Fruit fly (Drosophila melanogaster) whole organism, embryonic: Measurements from ENCODE around the gene CG11698.

ENCODE experiments used
- CG11398 ChIP-seq: fragments of 200-800 bp; sonication (Bioruptor generic); optimal IDR thresholded peaks from 2 replicates; lab custom pipeline; 2016; ENCODE audit warnings: missing biosample characterization, missing genetic modification characterization
- CG12104 ChIP-seq: fragments of 200-800 bp; sonication (Bioruptor generic); optimal IDR thresholded peaks from 3 replicates; lab custom pipeline; 2016; ENCODE audit warnings: missing biosample characterization, missing genetic modification characterization
- CG12236 ChIP-seq: fragments of 200-800 bp; sonication (Bioruptor generic); optimal IDR thresholded peaks from 2 replicates; lab custom pipeline; 2016; ENCODE audit warnings: missing biosample characterization, missing genetic modification characterization
- CG12942 ChIP-seq: fragments of 200-800 bp; sonication (Bioruptor generic); optimal IDR thresholded peaks from 3 replicates; lab custom pipeline; 2016; ENCODE audit warnings: missing biosample characterization, missing genetic modification characterization
- CG13287 ChIP-seq: fragments of 200-800 bp; sonication (Bioruptor generic); IDR thresholded peaks from 2 replicates; pipeline ENCODE4 v1.3.6; 2022; ENCODE audit warnings: missing biosample characterization, missing genetic modification characterization; ENCODE audit not compliant: partially characterized antibody
- CG1529 ChIP-seq: fragments of 200-800 bp; sonication (Bioruptor generic); optimal IDR thresholded peaks from 3 replicates; lab custom pipeline; 2018; ENCODE audit warnings: missing biosample characterization, missing genetic modification characterization
- CG17186 ChIP-seq: fragments of 200-800 bp; sonication (Bioruptor generic); optimal IDR thresholded peaks from 3 replicates; lab custom pipeline; 2017; ENCODE audit warnings: missing biosample characterization, missing genetic modification reagents, missing genetic modification characterization
- CG17612 ChIP-seq: fragments of 200-800 bp; sonication (Bioruptor generic); IDR thresholded peaks from 2 replicates; pipeline ENCODE4 v1.3.6; 2022; ENCODE audit warnings: missing biosample characterization, missing genetic modification characterization
- CG17829 ChIP-seq: fragments of 200-800 bp; optimal IDR thresholded peaks from 2 replicates; lab custom pipeline; 2019; ENCODE audit warnings: missing biosample characterization, mild to moderate bottlenecking, missing genetic modification characterization, moderate library complexity
- CG18476 ChIP-seq: fragments of 200-800 bp; sonication (Bioruptor generic); optimal IDR thresholded peaks from 2 replicates; lab custom pipeline; 2016; ENCODE audit warnings: missing biosample characterization, mild to moderate bottlenecking, missing genetic modification characterization
- CG2129 ChIP-seq: fragments of 200-800 bp; sonication (Bioruptor generic); IDR thresholded peaks from 2 replicates; pipeline ENCODE4 v1.3.6; 2022; ENCODE audit warnings: missing biosample characterization, missing genetic modification characterization; ENCODE audit not compliant: partially characterized antibody
- CG2889 ChIP-seq: fragments of 200-800 bp; sonication (Bioruptor generic); IDR thresholded peaks from 3 replicates; pipeline ENCODE4 v1.3.6; 2022; ENCODE audit warnings: missing biosample characterization, missing genetic modification characterization
- CG31388 ChIP-seq: fragments of 200-800 bp; sonication (Bioruptor generic); optimal IDR thresholded peaks from 2 replicates; lab custom pipeline; 2016; ENCODE audit warnings: missing biosample characterization, missing genetic modification characterization
- CG32767 ChIP-seq: fragments of 200-800 bp; sonication (Bioruptor generic); IDR thresholded peaks from 2 replicates; pipeline ENCODE4 v1.3.6; 2022; ENCODE audit warnings: missing biosample characterization, missing genetic modification characterization
- CG42726 ChIP-seq: fragments of 200-800 bp; sonication (Bioruptor generic); IDR thresholded peaks from 2 replicates; pipeline ENCODE4 v1.3.6; 2022; ENCODE audit warnings: missing biosample characterization, missing genetic modification characterization; ENCODE audit not compliant: partially characterized antibody
- CG4730 ChIP-seq: fragments of 200-800 bp; sonication (Bioruptor generic); IDR thresholded peaks from 2 replicates; pipeline ENCODE4 v1.3.6; 2022; ENCODE audit warnings: missing biosample characterization, missing genetic modification characterization
- CG4820 ChIP-seq: fragments of 200-800 bp; sonication (Bioruptor generic); optimal IDR thresholded peaks from 3 replicates; lab custom pipeline; 2016; ENCODE audit warnings: missing biosample characterization, missing genetic modification characterization
- CG7357 ChIP-seq: fragments of 200-800 bp; sonication (Bioruptor generic); IDR thresholded peaks from 3 replicates; pipeline ENCODE4 v1.3.6; 2022; ENCODE audit warnings: missing biosample characterization, missing genetic modification characterization
- Camta ChIP-seq: fragments of 200-800 bp; sonication (Bioruptor generic); optimal IDR thresholded peaks from 2 replicates; lab custom pipeline; 2016; ENCODE audit warnings: missing biosample characterization, missing genetic modification characterization
- CoRest ChIP-seq: fragments of 200-800 bp; sonication (Bioruptor generic); optimal IDR thresholded peaks from 3 replicates; lab custom pipeline; 2018; ENCODE audit warnings: missing biosample characterization, mild to moderate bottlenecking, missing genetic modification characterization, moderate library complexity
- D19B ChIP-seq: fragments of 200-800 bp; sonication (Bioruptor generic); optimal IDR thresholded peaks from 2 replicates; lab custom pipeline; 2017; ENCODE audit warnings: missing biosample characterization, mild to moderate bottlenecking, missing genetic modification characterization
- Dad ChIP-seq: fragments of 200-800 bp; sonication (Bioruptor generic); optimal IDR thresholded peaks from 3 replicates; lab custom pipeline; 2016; ENCODE audit warnings: missing biosample characterization, missing genetic modification characterization
- Dip2 ChIP-seq: fragments of 200-800 bp; sonication (Bioruptor generic); IDR thresholded peaks from 2 replicates; pipeline ENCODE4 v1.3.6; 2022; ENCODE audit warnings: missing biosample characterization, missing genetic modification characterization
- Dll ChIP-seq: fragments of 200-800 bp; sonication (Bioruptor generic); IDR thresholded peaks from 4 replicates; pipeline ENCODE4 v1.3.6; 2022; ENCODE audit warnings: missing biosample characterization, missing genetic modification characterization; ENCODE audit not compliant: partially characterized antibody
- Ets65A ChIP-seq: fragments of 200-800 bp; sonication (Bioruptor generic); peaks from one replicate; lab custom pipeline; 2016; ENCODE audit warnings: missing biosample characterization, missing genetic modification characterization
- Gsc ChIP-seq: fragments of 200-800 bp; sonication (Bioruptor generic); IDR thresholded peaks from 2 replicates; pipeline ENCODE4 v1.3.6; 2022; ENCODE audit warnings: missing biosample characterization, missing genetic modification characterization
- HLH54F ChIP-seq: fragments of 200-800 bp; sonication (Bioruptor generic); optimal IDR thresholded peaks from 3 replicates; lab custom pipeline; 2016; ENCODE audit warnings: missing biosample characterization, missing genetic modification characterization
- Hand ChIP-seq: fragments of 200-800 bp; sonication (Bioruptor generic); optimal IDR thresholded peaks from 2 replicates; lab custom pipeline; 2017; ENCODE audit warnings: mild to moderate bottlenecking, missing biosample characterization, missing genetic modification reagents, missing genetic modification characterization
- MBD-R2 ChIP-seq: fragments of 200-800 bp; sonication (Bioruptor generic); IDR thresholded peaks from 2 replicates; pipeline ENCODE4 v1.3.6; 2022; ENCODE audit warnings: missing biosample characterization, missing genetic modification characterization
- Med ChIP-seq: fragments of 200-800 bp; sonication (Bioruptor generic); peaks from one replicate; lab custom pipeline; 2016; ENCODE audit warnings: missing biosample characterization, missing genetic modification characterization, mild to moderate bottlenecking, inconsistent platforms, moderate library complexity
- Pdp1 ChIP-seq, 2 experiments: fragments of 200-800 bp; sonication (Bioruptor generic); optimal IDR thresholded peaks; 3 replicates each; lab custom pipeline; 2016; ENCODE audit warnings: missing biosample characterization in 2 of 2, missing genetic modification characterization in 2 of 2, mild to moderate bottlenecking in 1 of 2, moderate library complexity in 1 of 2
- Sox102F ChIP-seq: fragments of 200-800 bp; sonication (Bioruptor generic); optimal IDR thresholded peaks from 2 replicates; lab custom pipeline; 2018; ENCODE audit warnings: missing biosample characterization, mild to moderate bottlenecking, missing genetic modification characterization, moderate library complexity
- Stat92E ChIP-seq, 3 experiments: fragments of >200 bp in 2 of 3; fragments of 200-800 bp in 1 of 3; sonication (Bioruptor generic) in 1 of 3; optimal IDR thresholded peaks; 2 replicates each; lab custom pipeline; 2017 to 2019; ENCODE audit warnings: missing biosample characterization in 3 of 3, missing genetic modification characterization in 3 of 3, mild to moderate bottlenecking in 1 of 3, moderate library complexity in 1 of 3
- Vsx1 ChIP-seq: fragments of 200-800 bp; sonication (Bioruptor generic); optimal IDR thresholded peaks from 2 replicates; lab custom pipeline; 2017; ENCODE audit warnings: missing biosample characterization, mild to moderate bottlenecking, missing genetic modification characterization, missing genetic modification reagents
- abd-A ChIP-seq: fragments of 200-800 bp; sonication (Bioruptor generic); optimal IDR thresholded peaks from 3 replicates; lab custom pipeline; 2019; ENCODE audit warnings: missing biosample characterization, mild to moderate bottlenecking, missing genetic modification characterization, moderate library complexity
- ato ChIP-seq: fragments of 200-800 bp; sonication (Bioruptor generic); IDR thresholded peaks from 2 replicates; pipeline ENCODE4 v1.3.6; 2022; ENCODE audit warnings: missing biosample characterization, missing genetic modification characterization; ENCODE audit not compliant: partially characterized antibody
- bbx ChIP-seq: fragments of 200-800 bp; sonication (Bioruptor generic); IDR thresholded peaks from 2 replicates; pipeline ENCODE4 v1.3.6; 2022; ENCODE audit warnings: missing biosample characterization, missing genetic modification characterization; ENCODE audit not compliant: partially characterized antibody
- dati ChIP-seq: fragments of 200-800 bp; sonication (Bioruptor generic); IDR thresholded peaks from 2 replicates; pipeline ENCODE4 v1.3.6; 2022; ENCODE audit warnings: missing biosample characterization, missing genetic modification characterization
- eyg ChIP-seq: fragments of 200-800 bp; sonication (Bioruptor generic); optimal IDR thresholded peaks from 3 replicates; lab custom pipeline; 2016; ENCODE audit warnings: missing biosample characterization, missing genetic modification characterization
- gce ChIP-seq: fragments of 200-800 bp; sonication (Bioruptor generic); IDR thresholded peaks from 3 replicates; pipeline ENCODE4 v1.3.6; 2022; ENCODE audit warnings: missing biosample characterization, missing genetic modification characterization
- insv ChIP-seq, 2 experiments: fragments of 200-800 bp; sonication (Bioruptor generic); optimal IDR thresholded peaks; 3 replicates each; lab custom pipeline; 2016 to 2018; ENCODE audit warnings: missing biosample characterization in 2 of 2, missing genetic modification characterization in 2 of 2
- jumu ChIP-seq: fragments of 200-800 bp; sonication (Bioruptor generic); optimal IDR thresholded peaks from 3 replicates; lab custom pipeline; 2016; ENCODE audit warnings: missing biosample characterization, missing genetic modification characterization
- luna ChIP-seq: fragments of 200-800 bp; sonication (Bioruptor generic); optimal IDR thresholded peaks from 2 replicates; lab custom pipeline; 2016; ENCODE audit warnings: missing biosample characterization, missing genetic modification characterization
- phol ChIP-seq: fragments of 200-800 bp; sonication (Bioruptor generic); optimal IDR thresholded peaks from 3 replicates; lab custom pipeline; 2018; ENCODE audit warnings: missing biosample characterization, mild to moderate bottlenecking, missing genetic modification characterization, moderate library complexity
- sim ChIP-seq: fragments of 200-800 bp; sonication (Bioruptor generic); IDR thresholded peaks from 2 replicates; pipeline ENCODE4 v1.3.6; 2022; ENCODE audit warnings: missing biosample characterization, missing genetic modification characterization
- tio ChIP-seq: fragments of 200-800 bp; sonication (Bioruptor generic); optimal IDR thresholded peaks from 2 replicates; lab custom pipeline; 2017; ENCODE audit warnings: missing biosample characterization, missing genetic modification characterization, inconsistent platforms
- tna ChIP-seq: fragments of 200-800 bp; sonication (Bioruptor generic); IDR thresholded peaks from 2 replicates; pipeline ENCODE4 v1.3.6; 2022; ENCODE audit warnings: missing biosample characterization, missing genetic modification characterization; ENCODE audit not compliant: partially characterized antibody
- toy ChIP-seq: fragments of 200-800 bp; sonication (Bioruptor generic); IDR thresholded peaks from 2 replicates; pipeline ENCODE4 v1.3.6; 2022; ENCODE audit warnings: missing biosample characterization, missing genetic modification characterization
- vnd ChIP-seq: fragments of 200-800 bp; sonication (Bioruptor generic); IDR thresholded peaks from 3 replicates; pipeline ENCODE4 v1.3.6; 2022; ENCODE audit warnings: missing biosample characterization, missing genetic modification characterization; ENCODE audit not compliant: partially characterized antibody
- zfh1 ChIP-seq: fragments of 200-800 bp; sonication (Bioruptor generic); IDR thresholded peaks from 3 replicates; pipeline ENCODE4 v1.3.6; 2022; ENCODE audit warnings: missing biosample characterization, missing genetic modification characterization

CG11698 gene

dm6 chr3R:8349449-8350115, 37.6 kb downstream of the CG11698 start, which contains the start of gene Atg13 (continued):
- TF ChIP-seq gce (GFP tag; lab: Robert Waterston, UW) (no peak), jumu (GFP tag; lab: Kevin White, UChicago) (no peak), CG18476 (GFP tag; lab: Kevin White, UChicago) (no peak), tio (no peak), CG2889 (no peak), CG17829 (tag; lab: Kevin White, UChicago) (peak; percentile 24), D19B (no peak), CG17612 (GFP tag; lab: Robert Waterston, UW) (no peak), CG1529 (GFP tag; lab: Kevin White, UChicago) (no peak), CG2129 (GFP tag; lab: Robert Waterston, UW) (peak; percentile 48), CoRest (tag; lab: Kevin White, UChicago) (peak; percentile 70), Vsx1 (GFP tag; lab: Kevin White, UChicago) (no peak), Dad (no peak), Sox102F (no peak), CG31388 (GFP tag; lab: Kevin White, UChicago) (no peak), Gsc (GFP tag; lab: Robert Waterston, UW) (no peak), Camta (GFP tag; lab: Kevin White, UChicago) (peak; percentile 5), phol (tag; lab: Kevin White, UChicago) (peak; percentile 54), CG11398 (GFP tag; lab: Kevin White, UChicago) (no peak), Med (GFP tag; lab: Kevin White, UChicago) (peak; percentile 75), luna (GFP tag; lab: Kevin White, UChicago) (no peak), HLH54F (GFP tag; lab: Kevin White, UChicago) (peak; percentile 15), toy (GFP tag; lab: Robert Waterston, UW) (no peak), CG12236 (GFP tag; lab: Kevin White, UChicago) (no peak), CG12942 (GFP tag; lab: Kevin White, UChicago) (no peak), CG4730 (GFP tag; lab: Robert Waterston, UW) (no peak), zfh1 (GFP tag; lab: Robert Waterston, UW) (no peak), CG7357 (GFP tag; lab: Robert Waterston, UW) (peak; percentile 93), bbx (GFP tag; lab: Robert Waterston, UW) (peak; percentile 89), Dip2 (no peak), insv (GFP tag; optimal IDR thresholded peaks at IDR 0.05; lab: Kevin White, UChicago) (no peak), dati (GFP tag; lab: Robert Waterston, UW) (no peak), tna (GFP tag; lab: Robert Waterston, UW) (peak; percentile 76), vnd (peak; percentile 77), CG32767 (no peak), ato (GFP tag; lab: Robert Waterston, UW) (peak; percentile 79), abd-A (no peak), CG17186 (GFP tag; lab: Kevin White, UChicago) (peak; percentile 2), MBD-R2 (peak; percentile 27; the same call in 1 of the 2 replicates), sim (GFP tag; lab: Robert Waterston, UW) (no peak), eyg (GFP tag; lab: Kevin White, UChicago) (no peak), Ets65A (GFP tag; lab: Kevin White, UChicago) (peak; percentile 84), Stat92E (GFP tag; optimal IDR thresholded peaks at IDR 0.05; lab: Kevin White, UChicago) (no peak), Pdp1 (GFP tag; optimal IDR thresholded peaks at IDR 0.05; lab: Kevin White, UChicago) (peak in 1 of 2 experiments; percentile 9), CG42726 (GFP tag; lab: Robert Waterston, UW) (peak; percentile 82), Hand (GFP tag; lab: Kevin White, UChicago) (no peak), CG4820 (no peak), CG12104 (GFP tag; lab: Kevin White, UChicago) (peak; percentile 11), CG13287 (peak; percentile 72), Dll (GFP tag; lab: Robert Waterston, UW) (peak; percentile 69)
